Worm (Caenorhabditis elegans) whole organism, early embryonic: ENCODE measurements around the gene oac-7.
"Not testable (repeated sequence)": the region's sequence is repeated elsewhere in the genome, so short reads cannot be mapped to it uniquely, and the experiment has no call there.

Experiments
- B0310.2 ChIP-seq: sonication (generic microtip); optimal IDR thresholded peaks from 2 replicates; lab custom pipeline; 2016; ENCODE audit warnings: mild to moderate bottlenecking, missing genetic modification characterization, missing compliant biosample characterization
- F13C5.2 ChIP-seq: sonication (generic microtip); optimal IDR thresholded peaks from 2 replicates; lab custom pipeline; 2017; ENCODE audit warnings: mild to moderate bottlenecking, missing genetic modification characterization, inconsistent platforms, missing compliant biosample characterization
- aly-1 ChIP-seq: sonication (generic microtip); optimal IDR thresholded peaks from 2 replicates; lab custom pipeline; 2016; ENCODE audit warnings: missing genetic modification characterization, missing compliant biosample characterization
- ama-1 ChIP-seq: fragments of 150-350 bp; optimal IDR thresholded peaks from 2 replicates; lab custom pipeline; 2014
- ceh-13 ChIP-seq: fragments of 200-800 bp; sonication (Bioruptor generic); optimal IDR thresholded peaks from 2 replicates; lab custom pipeline; 2018; ENCODE audit warnings: mild to moderate bottlenecking, missing genetic modification characterization, missing compliant biosample characterization
- ceh-36 ChIP-seq: sonication (generic microtip); optimal IDR thresholded peaks from 2 replicates; lab custom pipeline; 2016; ENCODE audit warnings: missing genetic modification characterization, inconsistent platforms, missing compliant biosample characterization
- ets-7 ChIP-seq: sonication (generic microtip); optimal IDR thresholded peaks from 2 replicates; lab custom pipeline; 2016; ENCODE audit warnings: missing genotype, missing genetic modification characterization, missing compliant biosample characterization
- flt-1 ChIP-seq: fragments of 200-800 bp; sonication (Bioruptor generic); IDR thresholded peaks from 2 replicates; pipeline ENCODE4 v1.3.6; 2022; ENCODE audit warnings: missing genetic modification characterization, missing compliant biosample characterization
- hmbx-1 ChIP-seq: sonication (generic microtip); optimal IDR thresholded peaks from 2 replicates; lab custom pipeline; 2016; ENCODE audit warnings: mild to moderate bottlenecking, missing genetic modification characterization, missing compliant biosample characterization
- hmg-4 ChIP-seq: fragments of 200-800 bp; sonication (Bioruptor generic); optimal IDR thresholded peaks from 2 replicates; lab custom pipeline; 2018; ENCODE audit warnings: mild to moderate bottlenecking, missing genetic modification characterization, missing compliant biosample characterization
- hnd-1 ChIP-seq: sonication (generic microtip); optimal IDR thresholded peaks from 2 replicates; lab custom pipeline; 2016; ENCODE audit warnings: missing genetic modification characterization, missing compliant biosample characterization
- pes-1 ChIP-seq: fragments of 200-800 bp; sonication (Bioruptor generic); IDR thresholded peaks from 2 replicates; pipeline ENCODE4 v1.3.6; 2022; ENCODE audit warnings: missing genetic modification reagents, missing genetic modification characterization, missing compliant biosample characterization
- scrt-1 ChIP-seq: fragments of 200-800 bp; sonication (Bioruptor generic); IDR thresholded peaks from 2 replicates; pipeline ENCODE4 v1.3.6; 2022; ENCODE audit warnings: missing genetic modification characterization, missing compliant biosample characterization
- sea-1 ChIP-seq: fragments of 200-800 bp; sonication (Bioruptor generic); conservative IDR thresholded peaks from 2 replicates; pipeline ENCODE4 v1.3.6; 2022; ENCODE audit warnings: missing genetic modification characterization, missing compliant biosample characterization
- tbx-11 ChIP-seq: fragments of 200-800 bp; sonication (Bioruptor generic); IDR thresholded peaks from 2 replicates; pipeline ENCODE4 v1.3.6; 2022; ENCODE audit warnings: missing genetic modification characterization, missing compliant biosample characterization
- tbx-37 ChIP-seq: fragments of 200-800 bp; sonication (Bioruptor generic); conservative IDR thresholded peaks from 2 replicates; pipeline ENCODE4 v1.3.6; 2022; ENCODE audit warnings: missing genetic modification reagents, missing genetic modification characterization, missing compliant biosample characterization
- tra-4 ChIP-seq: sonication (generic microtip); optimal IDR thresholded peaks from 2 replicates; lab custom pipeline; 2017; ENCODE audit warnings: missing genetic modification characterization, missing compliant biosample characterization

oac-7 gene

ce11 chrV:16338287-16339092, 28.9 kb downstream of the oac-7 start, which contains the start of gene slc-9B.2:
Gene slc-9B.2 (plus strand): TSS chrV:16339042.
- not testable (repeated sequence) for TF ChIP-seq pes-1, flt-1, tbx-11 (GFP tag; lab: Robert Waterston, UW)

ce11 chrV:16342258-16342618, 32.6 kb downstream of the oac-7 start, which contains the start of gene nhr-193:
Gene nhr-193 (plus strand): TSS chrV:16342308.
- no peak for TF ChIP-seq tra-4 (tag; lab: Kevin White, UChicago)
- TF ChIP-seq B0310.2: no peak
- no peak for TF ChIP-seq flt-1 (GFP tag; lab: Robert Waterston, UW)
- no peak for TF ChIP-seq ceh-13
- TF ChIP-seq ets-7: no peak
- no peak for TF ChIP-seq F13C5.2 (tag; lab: Kevin White, UChicago)
- no peak for TF ChIP-seq hmg-4 (GFP tag; lab: Kevin White, UChicago)
- no peak for TF ChIP-seq aly-1 (tag; lab: Kevin White, UChicago)
- no peak for TF ChIP-seq ceh-36 (tag; lab: Kevin White, UChicago)
- no peak for TF ChIP-seq pes-1 (GFP tag; lab: Robert Waterston, UW)

ce11 chrV:16346406-16347108, 37.0 kb downstream of the oac-7 start, which contains the start of the genes W08G11.5 and W08G11.1:
Gene W08G11.5 (minus strand): TSS chrV:16346506.
Gene W08G11.1 (plus strand): TSS chrV:16347058.
- TF ChIP-seq scrt-1 (GFP tag; lab: Robert Waterston, UW) (no peak), pes-1 (GFP tag; lab: Robert Waterston, UW) (no peak), ets-7 (no peak), tbx-37 (GFP tag; lab: Robert Waterston, UW) (no peak), flt-1 (GFP tag; lab: Robert Waterston, UW) (no peak), aly-1 (tag; lab: Kevin White, UChicago) (no peak), F13C5.2 (tag; lab: Kevin White, UChicago) (no peak), hmbx-1 (no peak), tra-4 (tag; lab: Kevin White, UChicago) (no peak), hnd-1 (no peak)

- no peak for TF ChIP-seq B0310.2
- TF ChIP-seq ama-1 (lab: Kevin White, UChicago): no peak
- no peak for TF ChIP-seq hmg-4 (GFP tag; lab: Kevin White, UChicago)
- TF ChIP-seq ceh-13: no peak
- TF ChIP-seq tra-4 (tag; lab: Kevin White, UChicago): no peak
- TF ChIP-seq pes-1 (GFP tag; lab: Robert Waterston, UW): no peak
Measured at ce11 chrV:16350061-16350460, 40.5 kb downstream of the oac-7 start.

- TF ChIP-seq hmg-4 (GFP tag; lab: Kevin White, UChicago): peak; percentile 13
- TF ChIP-seq tbx-37 (GFP tag; lab: Robert Waterston, UW): no peak
Measured at ce11 chrV:16350775-16351378, 41.3 kb downstream of the oac-7 start.

- TF ChIP-seq hnd-1: no peak
- TF ChIP-seq ceh-13: no peak
- no peak for TF ChIP-seq aly-1 (tag; lab: Kevin White, UChicago)
- no peak for TF ChIP-seq tra-4 (tag; lab: Kevin White, UChicago)
- TF ChIP-seq sea-1 (GFP tag; lab: Robert Waterston, UW): no peak
- no peak for TF ChIP-seq tbx-37 (GFP tag; lab: Robert Waterston, UW)
- no peak for TF ChIP-seq scrt-1 (GFP tag; lab: Robert Waterston, UW)
- no peak for TF ChIP-seq ceh-36 (tag; lab: Kevin White, UChicago)
- no peak for TF ChIP-seq hmbx-1
- no peak for TF ChIP-seq pes-1 (GFP tag; lab: Robert Waterston, UW)
- no peak for TF ChIP-seq B0310.2
- no peak for TF ChIP-seq ets-7
- TF ChIP-seq F13C5.2 (tag; lab: Kevin White, UChicago): no peak
- no peak for TF ChIP-seq ama-1 (lab: Kevin White, UChicago)
- no peak for TF ChIP-seq hmg-4 (GFP tag; lab: Kevin White, UChicago)
- no peak for TF ChIP-seq flt-1 (GFP tag; lab: Robert Waterston, UW)
- TF ChIP-seq tbx-11 (GFP tag; lab: Robert Waterston, UW): no peak
Measured at ce11 chrV:16351757-16352156, 42.2 kb downstream of the oac-7 start.

ce11 chrV:16352282-16352681, 42.7 kb downstream of the oac-7 start:
- no peak for TF ChIP-seq ceh-13
- TF ChIP-seq F13C5.2 (tag; lab: Kevin White, UChicago): no peak
- TF ChIP-seq sea-1 (GFP tag; lab: Robert Waterston, UW): no peak
- TF ChIP-seq tbx-37 (GFP tag; lab: Robert Waterston, UW): no peak
- TF ChIP-seq scrt-1 (GFP tag; lab: Robert Waterston, UW): no peak
- TF ChIP-seq B0310.2: no peak
